Fruit fly (Drosophila melanogaster): ENCODE data around the gene Prestin.

Gene Prestin

DNA sequence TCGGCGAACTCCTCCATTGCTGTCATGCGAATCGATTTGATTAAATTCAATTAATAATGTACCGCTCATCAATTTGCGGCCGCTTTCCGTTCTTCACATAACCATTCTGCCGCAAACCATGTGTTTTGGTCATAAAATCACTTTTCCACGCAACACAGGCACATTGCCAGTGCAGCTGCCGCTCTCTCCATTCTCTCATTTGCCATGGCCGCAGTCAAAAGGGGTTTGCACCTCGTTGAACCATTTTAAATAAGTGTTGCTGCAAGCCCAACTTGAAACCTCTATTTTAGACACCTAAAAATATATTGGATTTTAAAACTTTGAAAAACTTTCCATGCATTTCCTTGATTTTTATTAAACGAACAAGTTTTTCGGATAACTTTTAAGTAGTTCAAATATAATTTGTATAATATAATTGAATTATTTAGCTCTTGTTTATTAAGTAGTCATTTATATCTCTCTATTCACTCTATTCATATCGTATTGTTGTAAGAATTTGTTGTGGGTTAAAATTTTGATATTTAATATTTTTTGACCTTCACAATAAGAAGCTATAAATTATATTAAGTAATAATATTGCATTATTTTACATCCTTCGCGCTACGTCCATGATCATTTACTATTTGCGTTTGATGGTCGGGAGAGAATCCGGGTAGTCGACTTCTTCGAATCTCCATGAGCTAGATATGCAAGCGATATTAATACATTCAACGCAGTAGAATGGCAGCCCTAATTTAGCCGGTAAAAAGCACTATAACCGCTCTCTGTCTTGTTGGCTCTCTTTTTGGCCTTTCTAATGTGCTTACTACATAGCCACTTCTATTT is 50.7 kb downstream of the Prestin start, which contains the start of gene CG5535 (continued):
- TF ChIP-seq HmgD (GFP tag; optimal IDR thresholded peaks at IDR 0.05) (no peak), CG17829 (tag; optimal IDR thresholded peaks at IDR 0.05) (peak; percentile 86), CG10565 (GFP tag; optimal IDR thresholded peaks at IDR 0.05) (no peak), CG10366 (GFP tag; IDR thresholded peaks at IDR 0.05) (peak; percentile 69), Adf1 (GFP tag; IDR thresholded peaks at IDR 0.05) (no peak), fu2 (GFP tag; optimal IDR thresholded peaks at IDR 0.05) (peak; percentile 14), wor (GFP tag; IDR thresholded peaks at IDR 0.05) (0 out of 2 replicates have a peak, but pooled peaks have one; percentile 51), crp (GFP tag; optimal IDR thresholded peaks at IDR 0.05) (peak in 1 of 2 experiments; percentile 21), amos (GFP tag; IDR thresholded peaks at IDR 0.05; ENCODE audit: partially characterized antibody) (no peak), Lhr (GFP tag; optimal IDR thresholded peaks at IDR 0.05) (peak; percentile 25), CG10959 (GFP tag; IDR thresholded peaks at IDR 0.05) (peak; percentile 49; the same call in 1 of the 2 replicates), E2f2 (GFP tag; IDR thresholded peaks at IDR 0.05) (peak; percentile 37; the same call in 1 of the 2 replicates), CG5953 (GFP tag; IDR thresholded peaks at IDR 0.05) (peak; percentile 74), Mes4 (GFP tag; optimal IDR thresholded peaks at IDR 0.05) (no peak), dati (GFP tag; IDR thresholded peaks at IDR 0.05) (0 out of 2 replicates have a peak, but pooled peaks have one; percentile 20), CG30431 (GFP tag; optimal IDR thresholded peaks at IDR 0.05) (peak; percentile 56), CG34376 (GFP tag; optimal IDR thresholded peaks at IDR 0.05) (peak; percentile 49), MBD-R2 (GFP tag; IDR thresholded peaks at IDR 0.05) (peak; percentile 27; the same call in 1 of the 2 replicates), CG2199 (GFP tag; IDR thresholded peaks at IDR 0.05) (peak; percentile 74), ab (GFP tag; optimal IDR thresholded peaks at IDR 0.05) (no peak), disco-r (GFP tag; optimal IDR thresholded peaks at IDR 0.05) (no peak), fd102C (GFP tag; optimal IDR thresholded peaks at IDR 0.05) (peak; percentile 24), chinmo (GFP tag; IDR thresholded peaks at IDR 0.05; ENCODE audit: partially characterized antibody) (peak; percentile 63; the same call in 1 of the 4 replicates), pan (optimal IDR thresholded peaks at IDR 0.05) (no peak), pan (GFP tag; optimal IDR thresholded peaks at IDR 0.05 in 1 of 2, IDR thresholded peaks at IDR 0.05 in 1 of 2) (peak in 1 of 2 experiments; percentile 61), NfI (GFP tag; optimal IDR thresholded peaks at IDR 0.05) (peak; percentile 78), Gug (GFP tag; IDR thresholded peaks at IDR 0.05) (peak; percentile 82), br (optimal IDR thresholded peaks at IDR 0.05) (no peak), sna (GFP tag; IDR thresholded peaks at IDR 0.05; ENCODE audit: partially characterized antibody) (no peak), Ssrp (tag; optimal IDR thresholded peaks at IDR 0.05) (peak; percentile 87), CG4707 (GFP tag; optimal IDR thresholded peaks at IDR 0.05) (peak; percentile 26), Med (GFP tag) (peak; percentile 93), dpn (GFP tag; optimal IDR thresholded peaks at IDR 0.05) (peak; percentile 20 to 75), CG6813 (GFP tag; optimal IDR thresholded peaks at IDR 0.05) (peak; percentile 71), Fer1 (GFP tag; optimal IDR thresholded peaks at IDR 0.05) (peak; percentile 48), CG1792 (GFP tag; optimal IDR thresholded peaks at IDR 0.05) (no peak), Usf (GFP tag; optimal IDR thresholded peaks at IDR 0.05) (peak; percentile 80), tna (GFP tag; IDR thresholded peaks at IDR 0.05; ENCODE audit: partially characterized antibody) (no peak), Hmr (GFP tag; optimal IDR thresholded peaks at IDR 0.05) (peak; percentile 81), crol (GFP tag; IDR thresholded peaks at IDR 0.05) (peak; percentile 46), otp (GFP tag; IDR thresholded peaks at IDR 0.05) (peak; percentile 72), insv (GFP tag; optimal IDR thresholded peaks at IDR 0.05) (peak in 1 of 2 experiments; percentile 47), chm (GFP tag; IDR thresholded peaks at IDR 0.05) (peak; percentile 79), CG9876 (GFP tag; optimal IDR thresholded peaks at IDR 0.05) (peak; percentile 28), psq (GFP tag; optimal IDR thresholded peaks at IDR 0.05) (peak; percentile 36), E2f1 (GFP tag; IDR thresholded peaks at IDR 0.05) (peak; percentile 59), CG34224 (GFP tag; IDR thresholded peaks at IDR 0.05; ENCODE audit: partially characterized antibody) (0 out of 3 replicates have a peak, but pooled peaks have one; percentile 14), zen2 (GFP tag; IDR thresholded peaks at IDR 0.05; ENCODE audit: partially characterized antibody) (no peak), ase (GFP tag; IDR thresholded peaks at IDR 0.05) (peak; percentile 53; the same call in 2 of the 3 replicates)
